Fruit fly (Drosophila melanogaster) whole organism, wandering third instar larva: ENCODE data around the gene sty.

Source experiments
- Dif ChIP-seq: fragments of 200-275, 200-300 bp; sonication (Bioruptor generic); optimal IDR thresholded peaks from 2 replicates; lab custom pipeline; 2018; ENCODE audit warnings: missing biosample characterization, missing genetic modification characterization; ENCODE audit not compliant: partially characterized antibody
- GATAd ChIP-seq: sonication (Bioruptor generic); optimal IDR thresholded peaks from 2 replicates; lab custom pipeline; 2016; ENCODE audit warnings: missing biosample characterization, missing genetic modification characterization
- Hr78 ChIP-seq: fragments of >200 bp; optimal IDR thresholded peaks from 2 replicates; lab custom pipeline; 2017; ENCODE audit warnings: missing biosample characterization, missing genetic modification characterization
- rgr ChIP-seq: fragments of 200-800 bp; sonication (Bioruptor generic); optimal IDR thresholded peaks from 3 replicates; lab custom pipeline; 2016; ENCODE audit warnings: missing biosample characterization, mild to moderate bottlenecking, missing genetic modification characterization
- sv ChIP-seq: fragments of 200-800 bp; sonication (Bioruptor generic); optimal IDR thresholded peaks from 3 replicates; lab custom pipeline; 2016; ENCODE audit warnings: missing biosample characterization, missing genetic modification characterization

DNA sequence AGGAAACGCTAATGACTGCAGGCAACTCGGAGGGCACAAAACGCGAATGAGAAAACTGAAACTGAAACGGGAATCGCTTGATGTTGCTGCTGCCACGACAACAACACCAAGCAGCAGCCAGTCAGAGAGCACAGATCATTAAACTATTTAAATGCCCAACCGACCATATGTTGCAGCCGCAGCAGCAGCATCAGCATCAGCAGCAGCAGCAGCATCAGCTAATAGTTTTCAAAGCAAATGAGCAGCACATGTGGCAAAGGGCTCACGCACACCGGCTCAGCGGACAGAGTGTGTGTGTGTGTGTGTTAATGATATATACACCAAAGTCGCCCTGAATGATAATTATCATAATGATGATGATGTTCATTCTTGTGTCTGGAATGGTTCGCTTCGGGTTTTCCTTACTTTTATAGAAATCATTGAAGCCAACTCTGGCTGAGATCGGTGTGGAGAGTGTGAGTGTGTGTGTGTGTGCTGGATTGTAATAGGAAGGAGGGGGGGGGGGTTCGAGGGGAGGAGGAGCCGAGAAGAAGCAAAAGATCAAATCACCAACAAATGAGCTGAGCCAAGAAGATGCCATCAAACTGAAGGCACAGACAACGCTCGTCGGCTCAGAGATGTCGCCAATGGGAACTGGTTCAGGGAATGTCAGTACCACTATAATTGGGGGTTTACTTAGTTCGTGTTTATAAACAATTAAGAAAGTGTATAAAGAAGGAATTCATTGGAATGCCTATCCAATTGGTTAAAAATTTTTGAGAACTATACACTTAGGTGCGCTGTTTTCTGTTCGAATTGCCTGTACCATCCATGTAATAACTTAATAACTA is 15.7 kb downstream of the sty start:
- TF ChIP-seq rgr (GFP tag; lab: Kevin White, UChicago) (no peak), Dif (GFP tag; lab: Kevin White, UChicago) (no peak), Hr78 (GFP tag; lab: Kevin White, UChicago) (no peak), GATAd (GFP tag; lab: Kevin White, UChicago) (no peak), sv (GFP tag; lab: Kevin White, UChicago) (no peak)
